Worm (Caenorhabditis elegans) whole organism, L2 larva: Measurements from ENCODE around the gene B0507.1.
"Not testable (repeated sequence)": the region's sequence is repeated elsewhere in the genome, so short reads cannot be mapped to it uniquely, and the experiment has no call there.

Experiments
- F13H6.1 ChIP-seq: sonication (generic microtip); optimal IDR thresholded peaks from 2 replicates; lab custom pipeline; 2016; ENCODE audit warnings: missing genetic modification characterization, missing compliant biosample characterization
- Y55F3AM.14 ChIP-seq: fragments of 200-800 bp; sonication (Bioruptor generic); optimal IDR thresholded peaks from 2 replicates; lab custom pipeline; 2018; ENCODE audit warnings: mild to moderate bottlenecking, missing genetic modification characterization, missing compliant biosample characterization
- ceh-16 ChIP-seq: fragments of 150-350 bp; optimal IDR thresholded peaks from 2 replicates; lab custom pipeline; 2014; ENCODE audit warnings: missing biosample characterization, missing genetic modification characterization
- fos-1 ChIP-seq: fragments of 150-350 bp; optimal IDR thresholded peaks from 2 replicates; lab custom pipeline; 2014; ENCODE audit warnings: missing biosample characterization, missing genetic modification characterization
- lin-11 ChIP-seq: fragments of 150-350 bp; sonication (generic microtip); optimal IDR thresholded peaks from 2 replicates; lab custom pipeline; 2014; ENCODE audit warnings: missing biosample characterization, missing genetic modification characterization, inconsistent platforms, mixed read lengths
- mdl-1 ChIP-seq, 2 experiments: fragments of 150-350 bp in 1 of 2; sonication (generic microtip) in 1 of 2; optimal IDR thresholded peaks; 2 replicates each; lab custom pipeline; 2017; ENCODE audit warnings: missing biosample characterization in 2 of 2, missing genetic modification characterization in 2 of 2
- nhr-12 ChIP-seq: fragments of 150-350 bp; optimal IDR thresholded peaks from 2 replicates; lab custom pipeline; 2014; ENCODE audit warnings: missing biosample characterization, missing genetic modification characterization
- nhr-129 ChIP-seq: fragments of 150-350 bp; optimal IDR thresholded peaks from 2 replicates; lab custom pipeline; 2014; ENCODE audit warnings: missing biosample characterization, missing genetic modification characterization
- nhr-23 ChIP-seq: fragments of 150-350 bp; optimal IDR thresholded peaks from 2 replicates; lab custom pipeline; 2014; ENCODE audit warnings: missing biosample characterization, missing genetic modification reagents, missing genetic modification characterization
- peb-1 ChIP-seq: fragments of 150-350 bp; optimal IDR thresholded peaks from 2 replicates; lab custom pipeline; 2014; ENCODE audit warnings: missing biosample characterization, missing genetic modification characterization
- sma-9 ChIP-seq, 2 experiments: fragments of 150-350 bp in 1 of 2; sonication (generic microtip) in 1 of 2; optimal IDR thresholded peaks; 2 replicates each; lab custom pipeline; 2014 to 2016; ENCODE audit warnings: missing genetic modification characterization in 2 of 2, mild to moderate bottlenecking in 1 of 2, missing biosample characterization in 1 of 2, missing compliant biosample characterization in 1 of 2, missing genetic modification reagents in 1 of 2, moderate library complexity in 1 of 2
- zag-1 ChIP-seq: fragments of 150-350 bp; optimal IDR thresholded peaks from 2 replicates; lab custom pipeline; 2014; ENCODE audit warnings: missing biosample characterization, missing genetic modification characterization
- ztf-1 ChIP-seq: fragments of 200-800 bp; sonication (Bioruptor generic); conservative IDR thresholded peaks from 2 replicates; pipeline ENCODE4 v1.3.6; 2022; ENCODE audit warnings: missing genetic modification characterization, missing compliant biosample characterization

Gene B0507.1

ce11 chrV:8802252-8802651 lies 25.9 kb downstream of the B0507.1 start:
- peak in 1 of 2 experiments; percentile 13 for TF ChIP-seq mdl-1 (tag; optimal IDR thresholded peaks at IDR 0.05; lab: Kevin White, UChicago)
- TF ChIP-seq nhr-129 (tag; lab: Kevin White, UChicago) = peak; percentile 34
- peak; percentile 6 for TF ChIP-seq zag-1
- peak; percentile 77 for TF ChIP-seq F13H6.1
- no peak for TF ChIP-seq ztf-1 (GFP tag; lab: Robert Waterston, UW)
- no peak for TF ChIP-seq lin-11 (tag; lab: Kevin White, UChicago)
- peak; percentile 67 for TF ChIP-seq sma-9 (GFP tag; optimal IDR thresholded peaks at IDR 0.05; lab: Kevin White, UChicago)
- no peak for TF ChIP-seq sma-9 (tag; optimal IDR thresholded peaks at IDR 0.05; lab: Kevin White, UChicago)
- no peak for TF ChIP-seq ceh-16 (tag; lab: Kevin White, UChicago)
- no peak for TF ChIP-seq fos-1 (tag; lab: Kevin White, UChicago)
- TF ChIP-seq nhr-12 (tag; lab: Kevin White, UChicago) = no peak
- TF ChIP-seq, all 48 proteins: peak for 5

- TF ChIP-seq ceh-16 (tag; lab: Kevin White, UChicago) (no peak), sma-9 (GFP tag; optimal IDR thresholded peaks at IDR 0.05; lab: Kevin White, UChicago) (peak; percentile 11), sma-9 (tag; optimal IDR thresholded peaks at IDR 0.05; lab: Kevin White, UChicago) (no peak)
Measured at ce11 chrV:8805047-8805446, 28.7 kb downstream of the B0507.1 start.

ce11 chrV:8819855-8820254 lies 43.5 kb downstream of the B0507.1 start, which contains the start of gene rpm-1:
Gene rpm-1, minus strand, starts transcription at chrV:8819955.
- not testable (repeated sequence) for TF ChIP-seq nhr-23 (tag; lab: Kevin White, UChicago); peb-1 (tag; lab: Kevin White, UChicago); Y55F3AM.14 (GFP tag; lab: Kevin White, UChicago)
